Worm (Caenorhabditis elegans): Measurements from ENCODE around the gene ehn-3.
"Not testable (repeated sequence)": the region's sequence is repeated elsewhere in the genome, so short reads cannot be mapped to it uniquely, and the experiment has no call there.

ehn-3 gene

DNA sequence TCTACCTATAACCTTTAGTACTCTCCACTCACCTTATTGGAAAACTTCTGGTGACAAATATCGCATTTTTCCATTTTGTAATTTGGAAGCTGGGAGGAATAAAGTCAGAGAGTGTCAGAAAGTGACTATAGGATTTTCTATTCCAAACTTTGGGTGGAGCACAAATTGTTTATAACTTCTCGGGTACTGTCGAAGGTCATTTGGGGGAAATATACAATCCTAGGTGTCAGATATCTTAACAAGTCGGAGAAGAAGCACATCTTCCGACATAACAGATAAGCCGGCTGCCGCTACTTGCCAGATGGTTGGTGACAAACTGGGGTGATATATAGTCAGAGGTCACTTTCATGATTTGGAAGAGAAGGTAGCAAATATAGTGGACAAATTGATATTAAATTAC lies at the start of gene ehn-3:
ehn-3 (minus strand) TSS at position 101 of the 400 bp plus-strand sequence.
- TF ChIP-seq pha-4 (tag; optimal IDR thresholded peaks at IDR 0.05), result no peak
- no peak for TF ChIP-seq lin-32 (GFP tag; optimal IDR thresholded peaks at IDR 0.05)
- TF ChIP-seq lsy-2 (tag; optimal IDR thresholded peaks at IDR 0.05), result no peak
- TF ChIP-seq nhr-28 (tag; optimal IDR thresholded peaks at IDR 0.05), result no peak
- TF ChIP-seq nhr-2 (tag; optimal IDR thresholded peaks at IDR 0.05), result no peak
- no peak for TF ChIP-seq unc-62 (GFP tag; optimal IDR thresholded peaks at IDR 0.05)
- TF ChIP-seq mls-2 (tag; optimal IDR thresholded peaks at IDR 0.05), result no peak
- no peak for TF ChIP-seq elt-3 (tag; optimal IDR thresholded peaks at IDR 0.05)

ce11 chrIV:5464403-5464802 lies 45.4 kb upstream of the ehn-3 start, which contains the start of gene Y52D5A.2:
Gene Y52D5A.2, minus strand, starts transcription at chrIV:5464503.
- TF ChIP-seq nhr-76, mep-1, elt-3 (tag; optimal IDR thresholded peaks at IDR 0.05): not testable (repeated sequence)

DNA sequence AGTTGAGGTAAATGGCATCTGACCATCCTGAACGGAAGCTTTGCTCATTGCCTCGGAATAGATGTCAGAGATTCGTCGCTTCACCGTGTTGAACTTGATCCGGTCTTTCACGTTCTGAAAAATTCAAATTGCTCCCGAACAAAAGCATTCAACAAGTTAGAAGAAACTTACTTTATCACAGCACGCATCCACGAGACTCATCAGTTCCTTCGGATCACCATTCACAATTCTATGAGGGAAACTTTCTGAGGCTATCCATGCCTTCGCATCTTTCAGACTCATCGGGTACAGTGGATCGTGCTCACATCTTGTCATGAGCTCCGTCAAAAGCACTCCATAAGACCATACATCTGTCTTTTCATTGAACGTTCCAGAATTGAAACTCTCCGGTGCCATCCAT lies 43.8 kb upstream of the ehn-3 start:
- TF ChIP-seq ceh-39 (tag; optimal IDR thresholded peaks at IDR 0.05) (no peak), M03D4.4 (tag; optimal IDR thresholded peaks at IDR 0.05) (no peak), sem-2 (GFP tag; optimal IDR thresholded peaks at IDR 0.05) (no peak), sptf-1 (tag; optimal IDR thresholded peaks at IDR 0.05) (no peak), unc-39 (tag; optimal IDR thresholded peaks at IDR 0.05) (no peak), tbx-8 (GFP tag; optimal IDR thresholded peaks at IDR 0.05) (no peak), ces-1 (GFP tag; optimal IDR thresholded peaks at IDR 0.05) (no peak), nhr-12 (tag; optimal IDR thresholded peaks at IDR 0.05) (no peak), lsy-2 (tag; optimal IDR thresholded peaks at IDR 0.05) (no peak), nhr-28 (tag; optimal IDR thresholded peaks at IDR 0.05) (no peak), pha-4 (tag; optimal IDR thresholded peaks at IDR 0.05) (no peak), lin-13 (tag; optimal IDR thresholded peaks at IDR 0.05) (no peak), blmp-1 (tag; optimal IDR thresholded peaks at IDR 0.05) (no peak), lin-32 (GFP tag; optimal IDR thresholded peaks at IDR 0.05) (no peak), zip-8 (tag; optimal IDR thresholded peaks at IDR 0.05) (no peak), mep-1 (tag; optimal IDR thresholded peaks at IDR 0.05) (no peak), bed-3 (GFP tag; optimal IDR thresholded peaks at IDR 0.05) (no peak), ham-2 (GFP tag; optimal IDR thresholded peaks at IDR 0.05) (no peak), flh-1 (GFP tag; optimal IDR thresholded peaks at IDR 0.05) (no peak), unc-120 (tag; optimal IDR thresholded peaks at IDR 0.05; ENCODE audit: poor library complexity, severe bottlenecking) (no peak)

ce11 chrIV:5455999-5456398 lies 37.0 kb upstream of the ehn-3 start, which contains the start of gene Y4C6A.3:
Gene Y4C6A.3, minus strand, starts transcription at chrIV:5456099.
- not testable (repeated sequence) for TF ChIP-seq sem-2 (GFP tag; optimal IDR thresholded peaks at IDR 0.05); ceh-43 (GFP tag; optimal IDR thresholded peaks at IDR 0.05); blmp-1 (tag; optimal IDR thresholded peaks at IDR 0.05)

DNA sequence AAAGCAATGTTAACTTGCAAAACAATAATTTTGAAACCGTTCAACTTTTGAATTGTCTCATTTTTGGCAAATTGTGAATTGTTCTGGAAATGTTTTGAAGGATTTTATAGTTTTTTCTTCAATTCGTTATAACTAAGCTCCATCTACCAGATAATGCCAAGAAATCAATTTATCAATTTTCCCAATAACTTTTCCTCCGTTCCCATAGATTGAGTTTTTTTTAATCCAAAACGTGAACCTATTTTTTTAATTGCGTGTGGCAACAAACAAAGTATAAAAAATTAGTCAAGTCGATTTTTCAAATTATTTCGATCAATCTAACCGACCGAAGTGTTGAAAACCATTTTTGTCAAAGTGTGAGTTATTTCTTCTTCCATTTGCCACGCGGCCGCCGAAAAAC lies 33.6 kb upstream of the ehn-3 start, which contains the start of gene Y4C6A.4:
Y4C6A.4 (plus strand) TSS at position 301 of the 400 bp plus-strand sequence.
- TF ChIP-seq ces-1 (GFP tag; optimal IDR thresholded peaks at IDR 0.05) (no peak), nhr-2 (tag; optimal IDR thresholded peaks at IDR 0.05) (no peak), tbx-8 (GFP tag; optimal IDR thresholded peaks at IDR 0.05) (no peak)

- TF ChIP-seq mep-1 (tag; optimal IDR thresholded peaks at IDR 0.05) (no peak), elt-3 (tag; optimal IDR thresholded peaks at IDR 0.05) (no peak), flh-1 (GFP tag; optimal IDR thresholded peaks at IDR 0.05) (no peak), snpc-4 (tag; optimal IDR thresholded peaks at IDR 0.05) (no peak), tbx-8 (GFP tag; optimal IDR thresholded peaks at IDR 0.05) (no peak)
These were observed 19.7 kb upstream of the ehn-3 start, which contains the start of gene mgl-3 for ce11 chrIV:5438705-5439104. Gene mgl-3, plus strand, starts transcription at chrIV:5439005.

DNA sequence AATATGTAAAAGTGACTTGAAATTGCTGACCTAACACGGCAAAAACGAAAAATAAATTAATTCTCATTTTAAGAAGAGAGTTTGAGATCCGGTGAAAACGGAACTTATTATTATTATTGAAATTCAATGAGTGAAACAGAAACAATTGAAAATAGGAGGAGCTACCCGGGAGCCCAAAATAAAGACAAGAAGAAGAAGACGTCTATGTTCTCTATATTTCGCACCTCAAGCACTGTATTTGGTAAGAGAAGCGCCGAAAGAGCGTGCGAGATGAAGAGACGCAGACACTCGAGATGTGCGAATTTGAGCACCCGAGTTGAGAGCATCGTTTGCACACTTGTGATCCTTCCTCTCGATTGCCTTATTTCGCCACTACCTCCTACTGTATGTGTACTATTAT lies 3.3 kb downstream of the ehn-3 start, which contains the start of gene spp-7:
spp-7 (minus strand) TSS at position 101 of the 400 bp plus-strand sequence.
- TF ChIP-seq cnd-1 (tag; optimal IDR thresholded peaks at IDR 0.05) (no peak), ham-2 (GFP tag; optimal IDR thresholded peaks at IDR 0.05) (no peak), elt-3 (tag; optimal IDR thresholded peaks at IDR 0.05) (no peak), lin-13 (tag; optimal IDR thresholded peaks at IDR 0.05) (no peak), nhr-2 (tag; optimal IDR thresholded peaks at IDR 0.05) (no peak), sptf-1 (tag; optimal IDR thresholded peaks at IDR 0.05) (no peak), pha-4 (tag; optimal IDR thresholded peaks at IDR 0.05) (no peak), lin-32 (GFP tag; optimal IDR thresholded peaks at IDR 0.05) (no peak), nhr-28 (tag; optimal IDR thresholded peaks at IDR 0.05) (no peak), tbx-8 (GFP tag; optimal IDR thresholded peaks at IDR 0.05) (no peak), sem-2 (GFP tag; optimal IDR thresholded peaks at IDR 0.05) (no peak), flh-1 (GFP tag; optimal IDR thresholded peaks at IDR 0.05) (no peak), nhr-237 (tag; optimal IDR thresholded peaks at IDR 0.05) (no peak), hlh-1 (tag; optimal IDR thresholded peaks at IDR 0.05) (no peak), lsy-2 (tag; optimal IDR thresholded peaks at IDR 0.05) (no peak)
